Worm (Caenorhabditis elegans) whole organism, early embryonic: ENCODE results near the gene sup-26.

Experiments
- B0310.2 ChIP-seq: sonication (generic microtip); optimal IDR thresholded peaks from 2 replicates; lab custom pipeline; 2016; ENCODE audit warnings: mild to moderate bottlenecking, missing genetic modification characterization, missing compliant biosample characterization
- F13C5.2 ChIP-seq: sonication (generic microtip); optimal IDR thresholded peaks from 2 replicates; lab custom pipeline; 2017; ENCODE audit warnings: mild to moderate bottlenecking, missing genetic modification characterization, inconsistent platforms, missing compliant biosample characterization
- aly-1 ChIP-seq: sonication (generic microtip); optimal IDR thresholded peaks from 2 replicates; lab custom pipeline; 2016; ENCODE audit warnings: missing genetic modification characterization, missing compliant biosample characterization
- ama-1 ChIP-seq: fragments of 150-350 bp; optimal IDR thresholded peaks from 2 replicates; lab custom pipeline; 2014
- ceh-13 ChIP-seq: fragments of 200-800 bp; sonication (Bioruptor generic); optimal IDR thresholded peaks from 2 replicates; lab custom pipeline; 2018; ENCODE audit warnings: mild to moderate bottlenecking, missing genetic modification characterization, missing compliant biosample characterization
- ets-7 ChIP-seq: sonication (generic microtip); optimal IDR thresholded peaks from 2 replicates; lab custom pipeline; 2016; ENCODE audit warnings: missing genotype, missing genetic modification characterization, missing compliant biosample characterization
- flt-1 ChIP-seq: fragments of 200-800 bp; sonication (Bioruptor generic); IDR thresholded peaks from 2 replicates; pipeline ENCODE4 v1.3.6; 2022; ENCODE audit warnings: missing genetic modification characterization, missing compliant biosample characterization
- hmg-4 ChIP-seq: fragments of 200-800 bp; sonication (Bioruptor generic); optimal IDR thresholded peaks from 2 replicates; lab custom pipeline; 2018; ENCODE audit warnings: mild to moderate bottlenecking, missing genetic modification characterization, missing compliant biosample characterization
- pes-1 ChIP-seq: fragments of 200-800 bp; sonication (Bioruptor generic); IDR thresholded peaks from 2 replicates; pipeline ENCODE4 v1.3.6; 2022; ENCODE audit warnings: missing genetic modification reagents, missing genetic modification characterization, missing compliant biosample characterization
- scrt-1 ChIP-seq: fragments of 200-800 bp; sonication (Bioruptor generic); IDR thresholded peaks from 2 replicates; pipeline ENCODE4 v1.3.6; 2022; ENCODE audit warnings: missing genetic modification characterization, missing compliant biosample characterization
- sea-1 ChIP-seq: fragments of 200-800 bp; sonication (Bioruptor generic); conservative IDR thresholded peaks from 2 replicates; pipeline ENCODE4 v1.3.6; 2022; ENCODE audit warnings: missing genetic modification characterization, missing compliant biosample characterization
- tbx-11 ChIP-seq: fragments of 200-800 bp; sonication (Bioruptor generic); IDR thresholded peaks from 2 replicates; pipeline ENCODE4 v1.3.6; 2022; ENCODE audit warnings: missing genetic modification characterization, missing compliant biosample characterization
- tbx-37 ChIP-seq: fragments of 200-800 bp; sonication (Bioruptor generic); conservative IDR thresholded peaks from 2 replicates; pipeline ENCODE4 v1.3.6; 2022; ENCODE audit warnings: missing genetic modification reagents, missing genetic modification characterization, missing compliant biosample characterization
- tra-4 ChIP-seq: sonication (generic microtip); optimal IDR thresholded peaks from 2 replicates; lab custom pipeline; 2017; ENCODE audit warnings: missing genetic modification characterization, missing compliant biosample characterization

- TF ChIP-seq tbx-37 (GFP tag; lab: Robert Waterston, UW), result no peak
- no peak for TF ChIP-seq aly-1 (tag; lab: Kevin White, UChicago)
- TF ChIP-seq scrt-1 (GFP tag; lab: Robert Waterston, UW), result no peak
- no peak for TF ChIP-seq F13C5.2 (tag; lab: Kevin White, UChicago)
- TF ChIP-seq ceh-13 (GFP tag; lab: Kevin White, UChicago), result no peak
- no peak for TF ChIP-seq flt-1 (GFP tag; lab: Robert Waterston, UW)
- no peak for TF ChIP-seq tbx-11 (GFP tag; lab: Robert Waterston, UW)
- no peak for TF ChIP-seq tra-4
- TF ChIP-seq B0310.2 (tag; lab: Kevin White, UChicago), result no peak
- TF ChIP-seq ama-1 (lab: Kevin White, UChicago), result no peak
- no peak for TF ChIP-seq pes-1
- TF ChIP-seq hmg-4 (GFP tag; lab: Kevin White, UChicago), result no peak
- TF ChIP-seq ets-7, result no peak
- no peak for TF ChIP-seq sea-1
Observed at ce11 chrIII:4265892-4266291, 14.1 kb downstream of the sup-26 start.
